Fruit fly (Drosophila melanogaster) whole organism, prepupa: ENCODE results near the gene Fancd2.

ENCODE experiments used
- Blimp-1 ChIP-seq: fragments of 200-800 bp; sonication (Bioruptor generic); optimal IDR thresholded peaks from 3 replicates; lab custom pipeline; 2017; ENCODE audit warnings: missing biosample characterization, missing genetic modification characterization, mild to moderate bottlenecking, moderate library complexity, missing genetic modification reagents
- CG6163 ChIP-seq: fragments of 200-800 bp; sonication (Bioruptor generic); IDR thresholded peaks from 3 replicates; pipeline ENCODE4 v1.3.6; 2022; ENCODE audit warnings: missing biosample characterization, missing genetic modification characterization
- Gug ChIP-seq: fragments of 200-800 bp; sonication (Bioruptor generic); IDR thresholded peaks from 2 replicates; pipeline ENCODE4 v1.3.6; 2022; ENCODE audit warnings: missing biosample characterization, missing genetic modification characterization
- Hr39 ChIP-seq: fragments of 200-800 bp; sonication (Bioruptor generic); optimal IDR thresholded peaks from 2 replicates; lab custom pipeline; 2016; ENCODE audit warnings: missing biosample characterization, missing genetic modification characterization
- Met ChIP-seq: fragments of 200-800 bp; sonication (Bioruptor generic); optimal IDR thresholded peaks from 3 replicates; lab custom pipeline; 2016; ENCODE audit warnings: missing biosample characterization, missing genetic modification characterization
- Sox14 ChIP-seq: fragments of 200-800 bp; sonication (Bioruptor generic); optimal IDR thresholded peaks from 3 replicates; lab custom pipeline; 2016; ENCODE audit warnings: missing biosample characterization, missing genetic modification characterization
- cyc ChIP-seq: fragments of 200-800 bp; sonication (Bioruptor generic); optimal IDR thresholded peaks from 3 replicates; lab custom pipeline; 2016; ENCODE audit warnings: missing biosample characterization, missing genetic modification characterization
- dac ChIP-seq: fragments of 200-800 bp; sonication (Bioruptor generic); optimal IDR thresholded peaks from 2 replicates; lab custom pipeline; 2017; ENCODE audit warnings: missing biosample characterization, mild to moderate bottlenecking, missing genetic modification characterization
- dsx ChIP-seq: fragments of 200-800 bp; optimal IDR thresholded peaks from 3 replicates; lab custom pipeline; 2019; ENCODE audit warnings: missing biosample characterization, mild to moderate bottlenecking, missing genetic modification characterization, moderate library complexity; ENCODE audit not compliant: poor library complexity, severe bottlenecking
- eg ChIP-seq: fragments of 200-800 bp; sonication (Bioruptor generic); IDR thresholded peaks from 3 replicates; pipeline ENCODE4 v1.3.6; 2022; ENCODE audit warnings: missing biosample characterization, missing genetic modification characterization

DNA sequence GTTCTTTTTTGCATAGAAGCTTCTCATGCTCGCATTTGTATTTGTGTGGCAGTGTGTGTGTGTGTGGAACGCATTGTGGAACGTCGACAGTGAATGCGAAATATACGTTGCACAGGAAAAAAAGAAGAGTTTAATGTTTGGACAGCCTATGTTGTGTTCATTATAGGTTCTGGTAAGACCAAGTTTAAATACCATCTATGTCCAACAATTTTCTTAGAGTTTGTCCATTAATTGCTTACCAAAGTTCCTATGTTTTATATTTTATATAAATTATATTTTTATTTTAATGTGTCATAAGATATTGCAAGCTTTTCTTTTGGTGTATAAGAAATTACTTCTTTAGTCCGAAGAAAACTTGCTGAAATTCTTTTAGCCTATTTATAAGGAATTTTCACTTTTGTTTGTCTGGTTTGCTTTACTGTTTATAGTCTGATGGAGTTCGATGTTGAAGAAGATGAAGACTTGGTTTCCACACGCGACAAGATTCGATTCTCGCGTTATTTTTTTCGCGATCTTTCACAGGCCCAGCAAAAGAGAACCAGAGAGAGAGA, 33.8 kb downstream of the Fancd2 start:
- TF ChIP-seq CG6163 (GFP tag; lab: Robert Waterston, UW) (peak; percentile 88), Gug (GFP tag; lab: Robert Waterston, UW) (peak; percentile 85), Met (GFP tag; lab: Kevin White, UChicago) (peak; percentile 74), dsx (peak; percentile 89), cyc (GFP tag; lab: Kevin White, UChicago) (peak; percentile 79), dac (peak; percentile 67), Sox14 (GFP tag; lab: Kevin White, UChicago) (peak; percentile 78), eg (GFP tag; lab: Robert Waterston, UW) (peak; percentile 88), Hr39 (GFP tag; lab: Kevin White, UChicago) (peak; percentile 77), Blimp-1 (GFP tag; lab: Kevin White, UChicago) (peak; percentile 76)
